Fruit fly (Drosophila melanogaster): ENCODE results near the gene CG2926.

Gene CG2926

DNA sequence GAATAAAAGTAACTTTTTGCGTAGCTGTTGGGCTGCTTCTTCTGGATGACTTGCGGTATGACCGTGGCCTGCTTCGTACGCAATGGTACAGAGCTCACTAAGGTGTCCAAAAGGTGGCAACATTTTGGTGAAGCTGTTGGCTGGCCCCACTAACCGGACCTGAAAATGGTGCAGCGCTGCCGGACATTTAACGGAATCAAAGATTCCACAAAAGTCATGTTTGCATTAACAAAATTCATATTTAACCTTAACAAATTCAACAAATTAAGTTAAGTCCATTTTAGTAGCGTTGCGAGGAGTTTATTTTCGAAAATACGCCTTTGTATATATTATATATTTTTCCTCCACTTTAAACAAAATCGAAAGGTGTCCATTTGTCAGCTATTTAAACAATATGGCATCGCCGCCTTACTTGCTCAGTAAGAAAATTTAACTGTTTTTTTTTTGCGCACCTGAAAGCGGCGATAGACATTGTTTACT is 12.9 kb upstream of the CG2926 start, which contains the start of the genes kra and SecS (continued):
- TF ChIP-seq ems (GFP tag; optimal IDR thresholded peaks at IDR 0.05) (peak; percentile 45), Blimp-1 (GFP tag; optimal IDR thresholded peaks at IDR 0.05) (peak; percentile 71), CG14014 (GFP tag; IDR thresholded peaks at IDR 0.05) (no peak), Atf3 (GFP tag; optimal IDR thresholded peaks at IDR 0.05) (no peak), en (GFP tag; optimal IDR thresholded peaks at IDR 0.05) (no peak), trh (GFP tag; optimal IDR thresholded peaks at IDR 0.05) (peak; percentile 35), sc (optimal IDR thresholded peaks at IDR 0.05) (no peak), sc (GFP tag; optimal IDR thresholded peaks at IDR 0.05) (no peak), CG15073 (GFP tag; optimal IDR thresholded peaks at IDR 0.05) (no peak), CG2199 (GFP tag; IDR thresholded peaks at IDR 0.05) (no peak), CG8388 (GFP tag; optimal IDR thresholded peaks at IDR 0.05) (peak; percentile 21), br (optimal IDR thresholded peaks at IDR 0.05) (no peak), CG17328 (GFP tag; IDR thresholded peaks at IDR 0.05) (no peak), CG11093 (GFP tag; IDR thresholded peaks at IDR 0.05) (no peak), BEAF-32 (GFP tag; optimal IDR thresholded peaks at IDR 0.05) (peak; percentile 59), CG7357 (GFP tag; IDR thresholded peaks at IDR 0.05) (no peak), bowl (GFP tag; IDR thresholded peaks at IDR 0.05) (no peak), CG31388 (GFP tag; optimal IDR thresholded peaks at IDR 0.05) (no peak), GATAe (GFP tag; conservative IDR thresholded peaks at IDR 0.05) (no peak), CG43689 (GFP tag; IDR thresholded peaks at IDR 0.05) (no peak), HmgD (GFP tag; optimal IDR thresholded peaks at IDR 0.05) (no peak), Eip74EF (GFP tag; optimal IDR thresholded peaks at IDR 0.05) (no peak), Dip3 (GFP tag; optimal IDR thresholded peaks at IDR 0.05) (peak; percentile 48), schlank (tag; optimal IDR thresholded peaks at IDR 0.05) (peak; percentile 30), dmrt11E (tag; optimal IDR thresholded peaks at IDR 0.05) (peak; percentile 56), CG12071 (GFP tag; optimal IDR thresholded peaks at IDR 0.05) (peak; percentile 27), mam (GFP tag; optimal IDR thresholded peaks at IDR 0.05) (peak; percentile 68), CG9215 (GFP tag; IDR thresholded peaks at IDR 0.05) (no peak), ftz-f1 (GFP tag; optimal IDR thresholded peaks at IDR 0.05) (peak; percentile 19), CG31224 (GFP tag; IDR thresholded peaks at IDR 0.05) (no peak), Dip2 (GFP tag; IDR thresholded peaks at IDR 0.05) (no peak), gcm (GFP tag; optimal IDR thresholded peaks at IDR 0.05) (no peak), CG5953 (GFP tag; IDR thresholded peaks at IDR 0.05) (no peak), sr (GFP tag; IDR thresholded peaks at IDR 0.05) (no peak), CG34422 (GFP tag; IDR thresholded peaks at IDR 0.05) (no peak), ci (GFP tag; IDR thresholded peaks at IDR 0.05) (no peak), CG17612 (GFP tag; IDR thresholded peaks at IDR 0.05) (no peak), hbn (GFP tag; IDR thresholded peaks at IDR 0.05; ENCODE audit: partially characterized antibody) (no peak), danr (GFP tag; IDR thresholded peaks at IDR 0.05) (no peak), CG17912 (GFP tag; optimal IDR thresholded peaks at IDR 0.05) (no peak), vnd (GFP tag; IDR thresholded peaks at IDR 0.05; ENCODE audit: partially characterized antibody) (no peak), dimm (GFP tag; IDR thresholded peaks at IDR 0.05) (no peak), kay (GFP tag; optimal IDR thresholded peaks at IDR 0.05) (no peak), chif (GFP tag; optimal IDR thresholded peaks at IDR 0.05) (peak; percentile 41 to 53), tap (tag; optimal IDR thresholded peaks at IDR 0.05) (no peak), Scr (GFP tag; IDR thresholded peaks at IDR 0.05; ENCODE audit: partially characterized antibody) (no peak), ase (GFP tag; IDR thresholded peaks at IDR 0.05) (no peak), Med (GFP tag) (peak; percentile 89), CG3065 (GFP tag; optimal IDR thresholded peaks at IDR 0.05) (no peak), CG10979 (tag; optimal IDR thresholded peaks at IDR 0.05) (peak; percentile 46), abd-A (tag; optimal IDR thresholded peaks at IDR 0.05) (no peak), unc-4 (GFP tag; IDR thresholded peaks at IDR 0.05; ENCODE audit: partially characterized antibody) (no peak)
